Worm (Caenorhabditis elegans) whole organism, L4 larva: ENCODE measurements around the gene Y5F2A.4.

Source experiments
- R02D3.7 ChIP-seq: fragments of 150-350 bp; sonication (generic microtip); optimal IDR thresholded peaks from 3 replicates; lab custom pipeline; 2014; ENCODE audit warnings: missing biosample characterization, missing genetic modification characterization
- Y5F2A.4 ChIP-seq: fragments of 200-800 bp; sonication (Bioruptor generic); optimal IDR thresholded peaks from 2 replicates; lab custom pipeline; 2018; ENCODE audit warnings: mild to moderate bottlenecking, missing genetic modification characterization, missing compliant biosample characterization
- ama-1 ChIP-seq: fragments of 150-350 bp; optimal IDR thresholded peaks from 2 replicates; lab custom pipeline; 2014; ENCODE audit warnings: inconsistent platforms, mixed read lengths
- ceh-28 ChIP-seq: fragments of 150-350 bp; optimal IDR thresholded peaks from 2 replicates; lab custom pipeline; 2014; ENCODE audit warnings: missing biosample characterization, missing genetic modification reagents, missing genetic modification characterization
- dmd-6 ChIP-seq: fragments of 200-800 bp; sonication (Bioruptor generic); IDR thresholded peaks from 2 replicates; pipeline ENCODE4 v1.3.6; 2022; ENCODE audit warnings: missing genetic modification reagents, missing genetic modification characterization, missing compliant biosample characterization
- hlh-11 ChIP-seq: fragments of 200-800 bp; sonication (Bioruptor generic); optimal IDR thresholded peaks from 2 replicates; lab custom pipeline; 2018; ENCODE audit warnings: mild to moderate bottlenecking, missing genetic modification characterization, missing compliant biosample characterization
- nhr-102 ChIP-seq: sonication (generic microtip); optimal IDR thresholded peaks from 2 replicates; lab custom pipeline; 2016; ENCODE audit warnings: mild to moderate bottlenecking, missing genetic modification characterization, moderate library complexity, missing compliant biosample characterization
- nhr-237 ChIP-seq: sonication (generic microtip); optimal IDR thresholded peaks from 2 replicates; lab custom pipeline; 2017; ENCODE audit warnings: missing biosample characterization, missing genetic modification characterization
- nhr-6 ChIP-seq: fragments of 150-350 bp; optimal IDR thresholded peaks from 2 replicates; lab custom pipeline; 2014; ENCODE audit warnings: missing biosample characterization, missing genetic modification characterization
- pha-4 ChIP-seq, 2 experiments: fragments of 150-350 bp in 1 of 2; fragments of 200-800 bp in 1 of 2; sonication (Bioruptor generic) in 1 of 2; IDR thresholded peaks in 1 of 2; optimal IDR thresholded peaks in 1 of 2; 2 replicates each; pipeline versions ENCODE4 v1.3.6 to Lab custom; 2014 to 2022; ENCODE audit warnings: missing genetic modification characterization in 2 of 2, missing genetic modification reagents in 2 of 2, missing biosample characterization in 1 of 2, missing compliant biosample characterization in 1 of 2
- skn-1 ChIP-seq: fragments of 150-350 bp; optimal IDR thresholded peaks from 2 replicates; lab custom pipeline; 2014; ENCODE audit warnings: missing biosample characterization, missing genetic modification characterization
- spr-1 ChIP-seq: sonication (generic microtip); optimal IDR thresholded peaks from 2 replicates; lab custom pipeline; 2016; ENCODE audit warnings: mild to moderate bottlenecking, missing genetic modification characterization, missing compliant biosample characterization

- TF ChIP-seq pha-4 (GFP tag; IDR thresholded peaks at IDR 0.05; lab: Robert Waterston, UW) = no peak
- TF ChIP-seq pha-4 (tag; optimal IDR thresholded peaks at IDR 0.05; lab: Kevin White, UChicago) = no peak
- no peak for TF ChIP-seq skn-1
- no peak for TF ChIP-seq nhr-237
- no peak for TF ChIP-seq nhr-6 (tag; lab: Kevin White, UChicago)
- no peak for TF ChIP-seq R02D3.7 (tag; lab: Kevin White, UChicago)
- no peak for TF ChIP-seq ceh-28
- TF ChIP-seq Y5F2A.4 = no peak
- TF ChIP-seq ama-1 (lab: Kevin White, UChicago) = no peak
- no peak for TF ChIP-seq dmd-6 (GFP tag; lab: Robert Waterston, UW)
- no peak for TF ChIP-seq hlh-11 (tag; lab: Kevin White, UChicago)
- TF ChIP-seq nhr-102 (tag; lab: Kevin White, UChicago) = no peak
- no peak for TF ChIP-seq spr-1 (tag; lab: Kevin White, UChicago)
These were observed 11.4 kb downstream of the Y5F2A.4 start, which contains the start of gene ttr-17 for ce11 chrIV:11067003-11067402.
